Worm (Caenorhabditis elegans): ENCODE data around the gene T05D4.5.

Gene T05D4.5

DNA sequence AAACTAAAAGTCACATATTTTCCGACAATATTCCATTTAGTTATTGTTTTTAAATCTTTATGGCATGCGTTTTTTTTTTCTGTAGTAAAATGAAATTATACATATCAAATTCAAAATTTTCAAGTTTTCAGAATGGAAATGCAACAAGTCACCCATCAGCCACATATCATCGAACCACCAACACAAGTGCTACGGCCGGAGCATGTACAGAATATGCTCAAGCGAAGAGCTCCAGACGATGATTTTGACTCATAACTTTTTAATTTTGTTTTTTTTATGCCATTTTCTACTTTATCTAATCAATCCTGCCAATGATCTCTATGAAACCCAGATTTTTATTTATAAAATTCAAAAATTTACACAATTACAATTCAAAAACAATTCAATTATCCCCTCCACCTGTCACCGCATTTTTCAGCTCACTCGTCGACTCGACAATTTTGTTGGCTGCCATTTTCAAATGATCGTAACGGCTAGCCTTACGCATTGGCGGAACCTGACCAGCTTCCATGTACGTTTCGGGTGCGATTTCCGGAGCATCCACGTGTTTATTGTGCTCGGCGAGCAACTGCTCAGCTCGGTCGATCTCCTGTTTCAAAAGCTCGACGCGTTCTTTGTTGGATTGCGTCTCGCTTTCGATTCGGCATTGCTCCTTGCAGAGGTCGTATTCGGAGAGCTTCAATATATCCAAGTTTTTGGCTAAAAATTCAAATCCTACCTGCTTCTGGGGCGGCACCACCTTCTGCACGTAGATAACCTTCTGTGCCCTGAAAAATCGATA is 45.2 kb downstream of the T05D4.5 start:
- TF ChIP-seq pag-3 (tag; optimal IDR thresholded peaks at IDR 0.05; ENCODE audit: borderline replicate concordance) (no peak), ceh-18 (tag; optimal IDR thresholded peaks at IDR 0.05) (no peak), tbx-7 (tag; optimal IDR thresholded peaks at IDR 0.05) (no peak), ceh-19 (GFP tag; optimal IDR thresholded peaks at IDR 0.05) (no peak), syd-9 (tag; optimal IDR thresholded peaks at IDR 0.05) (no peak), F13H6.1 (tag; optimal IDR thresholded peaks at IDR 0.05) (no peak)

- TF ChIP-seq dmd-4 (tag; optimal IDR thresholded peaks at IDR 0.05; ENCODE audit: borderline replicate concordance) (no peak), elt-2 (tag; optimal IDR thresholded peaks at IDR 0.05) (peak; percentile 85), ceh-2 (tag; optimal IDR thresholded peaks at IDR 0.05) (no peak)
Observed at ce11 chrIII:13626692-13627091, 46.1 kb downstream of the T05D4.5 start, which contains the start of gene T12D8.5. TSS of gene T12D8.5 (minus strand) at chrIII:13626786.

ce11 chrIII:13630708-13631107 is 50.1 kb downstream of the T05D4.5 start, which contains the start of gene arrd-17:
TSS of gene arrd-17 (minus strand) at chrIII:13630808.
- TF ChIP-seq sdc-2 (tag; optimal IDR thresholded peaks at IDR 0.05): no peak

Data from whole organism, late embryonic.